Worm (Caenorhabditis elegans) whole organism, dauer: ENCODE data around the gene str-164.

ENCODE experiments used
- unc-62 ChIP-seq: sonication (generic microtip); optimal IDR thresholded peaks from 2 replicates; lab custom pipeline; 2017; ENCODE audit warnings: missing biosample characterization, missing genetic modification reagents, missing genetic modification characterization

Gene str-164

ce11 chrIV:4982477-4982876, 21.9 kb downstream of the str-164 start, which contains the start of gene E03H12.4:
E03H12.4 (plus strand) TSS chrIV:4982596.
- no peak for TF ChIP-seq unc-62 (GFP tag; lab: Kevin White, UChicago)

ce11 chrIV:4983746-4984145, 23.2 kb downstream of the str-164 start, which contains the start of gene clec-176:
clec-176 (plus strand) TSS chrIV:4984046.
- TF ChIP-seq unc-62 (GFP tag; lab: Kevin White, UChicago): no peak

- TF ChIP-seq unc-62 (GFP tag; lab: Kevin White, UChicago): no peak
Observed at ce11 chrIV:4986246-4986645, 25.7 kb downstream of the str-164 start, which contains the start of gene clec-177. clec-177 (plus strand) TSS chrIV:4986546.

- no peak for TF ChIP-seq unc-62 (GFP tag; lab: Kevin White, UChicago)
Observed at ce11 chrIV:4988531-4988930, 28.0 kb downstream of the str-164 start, which contains the start of gene E03H12.7. E03H12.7 (minus strand) TSS chrIV:4988631.

ce11 chrIV:4992089-4992488, 31.6 kb downstream of the str-164 start, which contains the start of gene str-162:
str-162 (plus strand) TSS chrIV:4992389.
- TF ChIP-seq unc-62 (GFP tag; lab: Kevin White, UChicago): no peak

- TF ChIP-seq unc-62 (GFP tag; lab: Kevin White, UChicago): no peak
Observed at ce11 chrIV:4993128-4993527, 32.6 kb downstream of the str-164 start.

ce11 chrIV:4995842-4996241, 35.3 kb downstream of the str-164 start, which contains the start of gene ssq-2:
ssq-2 (plus strand) TSS chrIV:4996142.
- no peak for TF ChIP-seq unc-62 (GFP tag; lab: Kevin White, UChicago)

ce11 chrIV:4996956-4997355, 36.4 kb downstream of the str-164 start:
- no peak for TF ChIP-seq unc-62 (GFP tag; lab: Kevin White, UChicago)

ce11 chrIV:5002448-5002847, 41.9 kb downstream of the str-164 start, which contains the start of gene pes-1:
pes-1 (plus strand) TSS chrIV:5002748.
- TF ChIP-seq unc-62 (GFP tag; lab: Kevin White, UChicago): no peak

- no peak for TF ChIP-seq unc-62 (GFP tag; lab: Kevin White, UChicago)
Observed at ce11 chrIV:5005154-5005553, 44.6 kb downstream of the str-164 start.

ce11 chrIV:5008378-5008777, 47.8 kb downstream of the str-164 start, which contains the start of gene srm-2:
srm-2 (plus strand) TSS chrIV:5008678.
- TF ChIP-seq unc-62 (GFP tag; lab: Kevin White, UChicago): no peak

ce11 chrIV:5012241-5012640, 51.7 kb downstream of the str-164 start, which contains the start of gene srm-1:
srm-1 (plus strand) TSS chrIV:5012541.
- TF ChIP-seq unc-62 (GFP tag; lab: Kevin White, UChicago): no peak
